Fruit fly (Drosophila melanogaster) whole organism, embryonic: ENCODE results near the gene Gbp3.
A peak's percentile ranks its signal among the peaks of the same experiment; 100 is the strongest.

Experiments used
- ATbp ChIP-seq: fragments of 200-800 bp; sonication (Bioruptor generic); optimal IDR thresholded peaks from 2 replicates; lab custom pipeline; 2017; ENCODE audit warnings: missing biosample characterization, mild to moderate bottlenecking, missing genetic modification characterization, missing genetic modification reagents
- CG11085 ChIP-seq: fragments of 200-800 bp; sonication (Bioruptor generic); IDR thresholded peaks from 2 replicates; pipeline ENCODE4 v1.3.6; 2022; ENCODE audit warnings: missing biosample characterization, missing genetic modification characterization
- CG11696 ChIP-seq: fragments of 200-800 bp; sonication (Bioruptor generic); IDR thresholded peaks from 2 replicates; pipeline ENCODE4 v1.3.6; 2022; ENCODE audit warnings: missing biosample characterization, missing genetic modification characterization
- CG11723 ChIP-seq: fragments of 200-800 bp; sonication (Bioruptor generic); optimal IDR thresholded peaks from 2 replicates; lab custom pipeline; 2017; ENCODE audit warnings: missing biosample characterization, mild to moderate bottlenecking, missing genetic modification characterization
- CG12155 ChIP-seq: fragments of 200-800 bp; sonication (Bioruptor generic); optimal IDR thresholded peaks from 3 replicates; lab custom pipeline; 2016; ENCODE audit warnings: missing biosample characterization, missing genetic modification characterization
- CG12236 ChIP-seq: fragments of 200-800 bp; sonication (Bioruptor generic); optimal IDR thresholded peaks from 2 replicates; lab custom pipeline; 2016; ENCODE audit warnings: missing biosample characterization, missing genetic modification characterization
- CG12299 ChIP-seq: fragments of 200-800 bp; sonication (Bioruptor generic); optimal IDR thresholded peaks from 2 replicates; lab custom pipeline; 2018; ENCODE audit warnings: missing biosample characterization, mild to moderate bottlenecking, missing genetic modification characterization
- CG13624 ChIP-seq: fragments of 200-800 bp; sonication (Bioruptor generic); optimal IDR thresholded peaks from 2 replicates; lab custom pipeline; 2016; ENCODE audit warnings: missing biosample characterization, missing genetic modification characterization
- CG14014 ChIP-seq: fragments of 200-800 bp; sonication (Bioruptor generic); IDR thresholded peaks from 2 replicates; pipeline ENCODE4 v1.3.6; 2022; ENCODE audit warnings: missing biosample characterization, missing genetic modification characterization
- CG14441 ChIP-seq: fragments of 200-800 bp; sonication (Bioruptor generic); IDR thresholded peaks from 2 replicates; pipeline ENCODE4 v1.3.6; 2022; ENCODE audit warnings: missing biosample characterization, missing genetic modification characterization
- CG14667 ChIP-seq: fragments of 200-800 bp; sonication (Bioruptor generic); IDR thresholded peaks from 2 replicates; pipeline ENCODE4 v1.3.6; 2022; ENCODE audit warnings: missing biosample characterization, missing genetic modification characterization
- CG14710 ChIP-seq: fragments of 200-800 bp; sonication (Bioruptor generic); optimal IDR thresholded peaks from 3 replicates; lab custom pipeline; 2019; ENCODE audit warnings: missing biosample characterization, mild to moderate bottlenecking, missing genetic modification characterization, moderate library complexity
- CG15011 ChIP-seq: fragments of 200-800 bp; sonication (Bioruptor generic); optimal IDR thresholded peaks from 3 replicates; lab custom pipeline; 2018; ENCODE audit warnings: missing biosample characterization, mild to moderate bottlenecking, missing genetic modification characterization
- CG15514 ChIP-seq: fragments of 200-800 bp; sonication (Bioruptor generic); optimal IDR thresholded peaks from 3 replicates; lab custom pipeline; 2017; ENCODE audit warnings: missing biosample characterization, missing genetic modification characterization, mild to moderate bottlenecking, moderate library complexity, missing genetic modification reagents
- CG1603 ChIP-seq: fragments of 200-800 bp; sonication (Bioruptor generic); optimal IDR thresholded peaks from 2 replicates; lab custom pipeline; 2019; ENCODE audit warnings: missing biosample characterization, mild to moderate bottlenecking, missing genetic modification characterization, moderate library complexity
- CG17829 ChIP-seq: fragments of 200-800 bp; optimal IDR thresholded peaks from 2 replicates; lab custom pipeline; 2019; ENCODE audit warnings: missing biosample characterization, mild to moderate bottlenecking, missing genetic modification characterization, moderate library complexity
- CG2199 ChIP-seq: fragments of 200-800 bp; sonication (Bioruptor generic); IDR thresholded peaks from 3 replicates; pipeline ENCODE4 v1.3.6; 2022; ENCODE audit warnings: missing biosample characterization, missing genetic modification characterization
- CG31365 ChIP-seq: fragments of 200-800 bp; sonication (Bioruptor generic); optimal IDR thresholded peaks from 2 replicates; lab custom pipeline; 2018; ENCODE audit warnings: missing biosample characterization, mild to moderate bottlenecking, missing genetic modification characterization
- CG32772 ChIP-seq: fragments of 200-800 bp; sonication (Bioruptor generic); IDR thresholded peaks from 2 replicates; pipeline ENCODE4 v1.3.6; 2022; ENCODE audit warnings: missing biosample characterization, missing genetic modification characterization
- CG3407 ChIP-seq: fragments of 200-800 bp; sonication (Bioruptor generic); optimal IDR thresholded peaks from 2 replicates; lab custom pipeline; 2018; ENCODE audit warnings: missing biosample characterization, mild to moderate bottlenecking, missing genetic modification characterization
- CG3995 ChIP-seq: fragments of 200-800 bp; sonication (Bioruptor generic); optimal IDR thresholded peaks from 3 replicates; lab custom pipeline; 2016; ENCODE audit warnings: missing biosample characterization, missing genetic modification characterization
- CG42726 ChIP-seq: fragments of 200-800 bp; sonication (Bioruptor generic); IDR thresholded peaks from 2 replicates; pipeline ENCODE4 v1.3.6; 2022; ENCODE audit warnings: missing biosample characterization, missing genetic modification characterization; ENCODE audit not compliant: partially characterized antibody
- CG4854 ChIP-seq: fragments of 200-800 bp; sonication (Bioruptor generic); optimal IDR thresholded peaks from 2 replicates; lab custom pipeline; 2016; ENCODE audit warnings: missing biosample characterization, missing genetic modification characterization, inconsistent platforms
- CG5245 ChIP-seq: fragments of 200-800 bp; sonication (Bioruptor generic); optimal IDR thresholded peaks from 3 replicates; lab custom pipeline; 2016; ENCODE audit warnings: missing biosample characterization, missing genetic modification characterization
- CG6654 ChIP-seq: fragments of 200-800 bp; sonication (Bioruptor generic); optimal IDR thresholded peaks from 2 replicates; lab custom pipeline; 2017; ENCODE audit warnings: missing biosample characterization, mild to moderate bottlenecking, missing genetic modification characterization
- CG7745 ChIP-seq: fragments of 200-800 bp; sonication (Bioruptor generic); optimal IDR thresholded peaks from 2 replicates; lab custom pipeline; 2018; ENCODE audit warnings: missing biosample characterization, mild to moderate bottlenecking, missing genetic modification characterization, moderate library complexity
- CG8388 ChIP-seq: fragments of 200-800 bp; sonication (Bioruptor generic); optimal IDR thresholded peaks from 2 replicates; lab custom pipeline; 2019; ENCODE audit warnings: missing biosample characterization, mild to moderate bottlenecking, missing genetic modification characterization, moderate library complexity
- CrebB ChIP-seq: fragments of 200-800 bp; sonication (Bioruptor generic); optimal IDR thresholded peaks from 3 replicates; lab custom pipeline; 2018; ENCODE audit warnings: missing biosample characterization, mild to moderate bottlenecking, missing genetic modification characterization
- Dbx ChIP-seq: fragments of 200-800 bp; sonication (Bioruptor generic); IDR thresholded peaks from 3 replicates; pipeline ENCODE4 v1.3.6; 2022; ENCODE audit warnings: missing biosample characterization, missing genetic modification characterization
- E2f2 ChIP-seq: fragments of 200-800 bp; sonication (Bioruptor generic); IDR thresholded peaks from 2 replicates; pipeline ENCODE4 v1.3.6; 2022; ENCODE audit warnings: missing biosample characterization, missing genetic modification characterization
- Ets97D ChIP-seq: fragments of 200-800 bp; sonication (Bioruptor generic); optimal IDR thresholded peaks from 3 replicates; lab custom pipeline; 2016; ENCODE audit warnings: missing biosample characterization, missing genetic modification characterization
- H2.0 ChIP-seq: fragments of 200-800 bp; sonication (Bioruptor generic); IDR thresholded peaks from 2 replicates; pipeline ENCODE4 v1.3.6; 2022; ENCODE audit warnings: missing biosample characterization, missing genetic modification characterization
- Hmr ChIP-seq: fragments of 200-800 bp; sonication (Bioruptor generic); optimal IDR thresholded peaks from 3 replicates; lab custom pipeline; 2017; ENCODE audit warnings: mild to moderate bottlenecking, missing biosample characterization, missing genetic modification reagents, missing genetic modification characterization
- Hr39 ChIP-seq: fragments of >200 bp; optimal IDR thresholded peaks from 2 replicates; lab custom pipeline; 2017
- Hr51 ChIP-seq, 2 experiments: fragments of 200-800 bp; sonication (Bioruptor generic); optimal IDR thresholded peaks; 2 replicates in 1 of 2; 3 replicates in 1 of 2; lab custom pipeline; 2016 to 2018; ENCODE audit warnings: missing biosample characterization in 2 of 2, missing genetic modification characterization in 2 of 2, mild to moderate bottlenecking in 1 of 2, moderate library complexity in 1 of 2
- Hr78 ChIP-seq, 2 experiments: fragments of 200-800 bp in 1 of 2; fragments of >200 bp in 1 of 2; sonication (Bioruptor generic) in 1 of 2; optimal IDR thresholded peaks; 2 replicates each; lab custom pipeline; 2017 to 2019; ENCODE audit warnings: missing biosample characterization in 2 of 2, missing genetic modification characterization in 2 of 2, mild to moderate bottlenecking in 1 of 2, moderate library complexity in 1 of 2
- Med ChIP-seq: fragments of 200-800 bp; sonication (Bioruptor generic); peaks from one replicate; lab custom pipeline; 2016; ENCODE audit warnings: missing biosample characterization, missing genetic modification characterization, mild to moderate bottlenecking, inconsistent platforms, moderate library complexity
- Vsx1 ChIP-seq: fragments of 200-800 bp; sonication (Bioruptor generic); optimal IDR thresholded peaks from 2 replicates; lab custom pipeline; 2017; ENCODE audit warnings: missing biosample characterization, mild to moderate bottlenecking, missing genetic modification characterization, missing genetic modification reagents
- ato ChIP-seq: fragments of 200-800 bp; sonication (Bioruptor generic); IDR thresholded peaks from 2 replicates; pipeline ENCODE4 v1.3.6; 2022; ENCODE audit warnings: missing biosample characterization, missing genetic modification characterization; ENCODE audit not compliant: partially characterized antibody
- az2 ChIP-seq: fragments of 200-800 bp; sonication (Bioruptor generic); optimal IDR thresholded peaks from 3 replicates; lab custom pipeline; 2016; ENCODE audit warnings: missing biosample characterization, missing genetic modification characterization
- corto ChIP-seq: fragments of 200-800 bp; sonication (Bioruptor generic); optimal IDR thresholded peaks from 2 replicates; lab custom pipeline; 2016; ENCODE audit warnings: missing biosample characterization, mild to moderate bottlenecking, missing genetic modification characterization, moderate library complexity
- crol ChIP-seq: fragments of 200-800 bp; sonication (Bioruptor generic); IDR thresholded peaks from 2 replicates; pipeline ENCODE4 v1.3.6; 2022; ENCODE audit warnings: missing biosample characterization, missing genetic modification characterization
- dmrt99B ChIP-seq: fragments of 200-800 bp; sonication (Bioruptor generic); optimal IDR thresholded peaks from 2 replicates; lab custom pipeline; 2018; ENCODE audit warnings: missing biosample characterization, mild to moderate bottlenecking, missing genetic modification characterization, moderate library complexity
- fd64A ChIP-seq: fragments of 200-800 bp; sonication (Bioruptor generic); optimal IDR thresholded peaks from 3 replicates; lab custom pipeline; 2018; ENCODE audit warnings: missing biosample characterization, mild to moderate bottlenecking, missing genetic modification characterization
- gsb-n ChIP-seq: fragments of 200-800 bp; sonication (Bioruptor generic); optimal IDR thresholded peaks from 3 replicates; lab custom pipeline; 2018; ENCODE audit warnings: missing biosample characterization, mild to moderate bottlenecking, missing genetic modification characterization
- jing ChIP-seq: fragments of 200-800 bp; sonication (Bioruptor generic); optimal IDR thresholded peaks from 2 replicates; lab custom pipeline; 2018; ENCODE audit warnings: missing biosample characterization, mild to moderate bottlenecking, missing genetic modification characterization
- lov ChIP-seq, 2 experiments: fragments of 200-800 bp in 1 of 2; fragments of >200 bp in 1 of 2; sonication (Bioruptor generic) in 1 of 2; IDR thresholded peaks in 1 of 2; optimal IDR thresholded peaks in 1 of 2; 2 replicates in 1 of 2; 3 replicates in 1 of 2; pipeline versions ENCODE4 v1.3.6 to Lab custom; 2017 to 2022; ENCODE audit warnings: missing biosample characterization in 1 of 2, missing genetic modification characterization in 1 of 2
- odd ChIP-seq: fragments of 200-800 bp; sonication (Bioruptor generic); optimal IDR thresholded peaks from 2 replicates; lab custom pipeline; 2017; ENCODE audit warnings: missing biosample characterization, mild to moderate bottlenecking, missing genetic modification characterization
- pho ChIP-seq: fragments of 200-800 bp; sonication (Bioruptor generic); optimal IDR thresholded peaks from 2 replicates; lab custom pipeline; 2016; ENCODE audit warnings: missing biosample characterization, missing genetic modification characterization
- z ChIP-seq: fragments of 200-800 bp; sonication (Bioruptor generic); IDR thresholded peaks from 3 replicates; pipeline ENCODE4 v1.3.6; 2022; ENCODE audit warnings: missing biosample characterization, missing genetic modification characterization
- zen ChIP-seq: fragments of 200-800 bp; sonication (Bioruptor generic); optimal IDR thresholded peaks from 3 replicates; lab custom pipeline; 2018; ENCODE audit warnings: missing biosample characterization, mild to moderate bottlenecking, missing genetic modification characterization, moderate library complexity

Gene Gbp3

dm6 chr3R:23013482-23013881 lies 36.4 kb downstream of the Gbp3 start (continued):
- TF ChIP-seq CG2199 (GFP tag; lab: Robert Waterston, UW), result no peak
- no peak for TF ChIP-seq z (GFP tag; lab: Robert Waterston, UW)
- no peak for TF ChIP-seq crol (GFP tag; lab: Robert Waterston, UW)
- TF ChIP-seq CG12299, result no peak
- TF ChIP-seq CG1603 (tag; lab: Kevin White, UChicago), result peak; percentile 19
- TF ChIP-seq Hr78 (GFP tag; optimal IDR thresholded peaks at IDR 0.05; lab: Kevin White, UChicago), result no peak
- TF ChIP-seq CG31365 (tag; lab: Kevin White, UChicago), result peak; percentile 84
- TF ChIP-seq az2 (GFP tag; lab: Kevin White, UChicago), result no peak
- TF ChIP-seq corto (GFP tag; lab: Kevin White, UChicago), result no peak
- no peak for TF ChIP-seq CG7745
- no peak for TF ChIP-seq jing (GFP tag; lab: Kevin White, UChicago)
- no peak for TF ChIP-seq CG11723
- no peak for TF ChIP-seq CG14667 (GFP tag; lab: Robert Waterston, UW)
- TF ChIP-seq pho (GFP tag; lab: Kevin White, UChicago), result no peak
- TF ChIP-seq CG4854 (GFP tag; lab: Kevin White, UChicago), result no peak
- no peak for TF ChIP-seq Ets97D
- TF ChIP-seq E2f2 (GFP tag; lab: Robert Waterston, UW), result no peak
- no peak; the same call in 1 of the 2 replicates for TF ChIP-seq CG14014 (GFP tag; lab: Robert Waterston, UW)
- no peak for TF ChIP-seq CG14710
- TF ChIP-seq Hmr, result peak; percentile 33
- TF ChIP-seq Dbx (GFP tag; lab: Robert Waterston, UW), result no peak
- no peak for TF ChIP-seq odd (GFP tag; lab: Kevin White, UChicago)
- no peak for TF ChIP-seq ato (GFP tag; lab: Robert Waterston, UW)
- no peak for TF ChIP-seq CG8388
- TF ChIP-seq H2.0 (GFP tag; lab: Robert Waterston, UW), result no peak
- TF ChIP-seq zen, result no peak
- TF ChIP-seq Hr39 (lab: Kevin White, UChicago), result no peak
- TF ChIP-seq CG12155 (GFP tag; lab: Kevin White, UChicago), result no peak
- TF ChIP-seq lov (optimal IDR thresholded peaks at IDR 0.05; lab: Kevin White, UChicago), result no peak
- TF ChIP-seq lov (GFP tag; IDR thresholded peaks at IDR 0.05; lab: Robert Waterston, UW), result no peak
- no peak for TF ChIP-seq CG5245 (GFP tag; lab: Kevin White, UChicago)
- TF ChIP-seq CG17829 (tag; lab: Kevin White, UChicago), result no peak
- TF ChIP-seq CG12236, result no peak
- peak; percentile 74 for TF ChIP-seq Vsx1 (GFP tag; lab: Kevin White, UChicago)
- TF ChIP-seq Hr51 (GFP tag; optimal IDR thresholded peaks at IDR 0.05; lab: Kevin White, UChicago), result no peak
- peak; percentile 72 for TF ChIP-seq Med
- 0 out of 2 replicates have a peak, but pooled peaks have one; percentile 32 for TF ChIP-seq CG11696 (GFP tag; lab: Robert Waterston, UW)
- TF ChIP-seq CG6654, result no peak
- no peak for TF ChIP-seq CG3995 (GFP tag; lab: Kevin White, UChicago)
- TF ChIP-seq ATbp (GFP tag; lab: Kevin White, UChicago), result peak; percentile 43
- peak; percentile 1 for TF ChIP-seq CrebB
- no peak for TF ChIP-seq CG15011 (GFP tag; lab: Kevin White, UChicago)
- no peak for TF ChIP-seq CG11085 (GFP tag; lab: Robert Waterston, UW)
- no peak for TF ChIP-seq CG14441 (GFP tag; lab: Robert Waterston, UW)
- no peak for TF ChIP-seq CG3407 (GFP tag; lab: Kevin White, UChicago)
- no peak for TF ChIP-seq CG13624 (GFP tag; lab: Kevin White, UChicago)
- TF ChIP-seq gsb-n, result no peak
- TF ChIP-seq dmrt99B, result no peak
- no peak for TF ChIP-seq CG15514
- no peak for TF ChIP-seq CG32772 (GFP tag; lab: Robert Waterston, UW)
- no peak for TF ChIP-seq fd64A (GFP tag; lab: Kevin White, UChicago)
- no peak for TF ChIP-seq CG42726 (GFP tag; lab: Robert Waterston, UW)
